Worm (Caenorhabditis elegans) whole organism, early embryonic: ENCODE results near the gene phlp-2.

Experiments
- F13C5.2 ChIP-seq: sonication (generic microtip); optimal IDR thresholded peaks from 2 replicates; lab custom pipeline; 2017; ENCODE audit warnings: mild to moderate bottlenecking, missing genetic modification characterization, inconsistent platforms, missing compliant biosample characterization
- ama-1 ChIP-seq: fragments of 150-350 bp; optimal IDR thresholded peaks from 2 replicates; lab custom pipeline; 2014
- ceh-13 ChIP-seq: fragments of 200-800 bp; sonication (Bioruptor generic); optimal IDR thresholded peaks from 2 replicates; lab custom pipeline; 2018; ENCODE audit warnings: mild to moderate bottlenecking, missing genetic modification characterization, missing compliant biosample characterization
- ceh-36 ChIP-seq: sonication (generic microtip); optimal IDR thresholded peaks from 2 replicates; lab custom pipeline; 2016; ENCODE audit warnings: missing genetic modification characterization, inconsistent platforms, missing compliant biosample characterization
- ets-7 ChIP-seq: sonication (generic microtip); optimal IDR thresholded peaks from 2 replicates; lab custom pipeline; 2016; ENCODE audit warnings: missing genotype, missing genetic modification characterization, missing compliant biosample characterization
- flt-1 ChIP-seq: fragments of 200-800 bp; sonication (Bioruptor generic); IDR thresholded peaks from 2 replicates; pipeline ENCODE4 v1.3.6; 2022; ENCODE audit warnings: missing genetic modification characterization, missing compliant biosample characterization
- hmbx-1 ChIP-seq: sonication (generic microtip); optimal IDR thresholded peaks from 2 replicates; lab custom pipeline; 2016; ENCODE audit warnings: mild to moderate bottlenecking, missing genetic modification characterization, missing compliant biosample characterization
- hnd-1 ChIP-seq: sonication (generic microtip); optimal IDR thresholded peaks from 2 replicates; lab custom pipeline; 2016; ENCODE audit warnings: missing genetic modification characterization, missing compliant biosample characterization
- pes-1 ChIP-seq: fragments of 200-800 bp; sonication (Bioruptor generic); IDR thresholded peaks from 2 replicates; pipeline ENCODE4 v1.3.6; 2022; ENCODE audit warnings: missing genetic modification reagents, missing genetic modification characterization, missing compliant biosample characterization
- tbx-11 ChIP-seq: fragments of 200-800 bp; sonication (Bioruptor generic); IDR thresholded peaks from 2 replicates; pipeline ENCODE4 v1.3.6; 2022; ENCODE audit warnings: missing genetic modification characterization, missing compliant biosample characterization

DNA sequence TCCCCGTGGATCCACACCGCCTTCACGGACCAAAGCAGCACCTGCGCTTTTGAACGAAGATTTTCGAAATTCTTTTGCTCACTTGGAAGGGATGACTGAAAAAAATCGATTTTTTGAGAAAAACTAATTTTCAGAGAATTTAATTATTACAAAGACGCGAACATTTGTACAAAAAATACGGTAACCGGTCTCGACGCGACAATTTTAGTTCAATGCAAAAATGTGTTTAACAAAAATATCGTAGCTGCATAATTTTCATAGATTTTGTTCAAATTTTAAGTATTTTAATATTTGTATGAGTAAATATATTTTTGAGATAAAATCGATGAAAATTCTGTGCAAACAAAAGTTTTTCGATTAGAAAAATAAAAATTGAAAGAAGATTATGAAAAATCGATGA, 53.8 kb downstream of the phlp-2 start, which contains the start of gene T08A11.1:
- no peak for TF ChIP-seq ets-7
- TF ChIP-seq ama-1: no peak
- no peak for TF ChIP-seq F13C5.2 (tag; lab: Kevin White, UChicago)
- no peak for TF ChIP-seq ceh-13 (GFP tag; lab: Kevin White, UChicago)
- TF ChIP-seq hnd-1 (tag; lab: Kevin White, UChicago): no peak
- TF ChIP-seq flt-1: no peak
- TF ChIP-seq pes-1 (GFP tag; lab: Robert Waterston, UW): no peak
- TF ChIP-seq tbx-11 (GFP tag; lab: Robert Waterston, UW): no peak
- no peak for TF ChIP-seq hmbx-1 (tag; lab: Kevin White, UChicago)
- TF ChIP-seq ceh-36 (tag; lab: Kevin White, UChicago): no peak
